Fruit fly (Drosophila melanogaster) S2 (cell line): ENCODE results near the gene CG11836.

Experiments used
- CG8478 ChIP-seq: fragments of >200 bp; optimal IDR thresholded peaks from 2 replicates; lab custom pipeline; 2018
- CTCF ChIP-seq, 2 experiments: fragments of >200 bp; optimal IDR thresholded peaks; 2 replicates each; lab custom pipeline; 2018

Gene CG11836

DNA sequence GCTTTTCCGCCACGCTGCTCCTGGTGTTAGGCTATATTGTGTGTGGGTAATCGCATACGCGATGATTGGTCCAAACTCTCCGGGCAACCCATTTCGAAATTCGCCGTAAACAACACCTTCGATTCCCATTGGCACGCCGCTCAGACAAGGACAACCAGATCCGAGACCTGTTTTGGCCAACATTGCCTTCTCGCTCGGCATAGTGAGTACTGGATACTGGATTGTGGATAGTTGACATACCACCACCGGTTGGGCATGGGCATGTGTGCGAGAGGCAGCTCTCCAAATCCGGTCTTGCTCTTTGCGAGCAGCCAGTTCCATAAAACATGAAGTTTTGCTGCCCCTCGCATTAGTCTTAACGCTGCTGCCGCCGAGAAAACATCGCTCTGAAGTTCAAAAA, 23.7 kb downstream of the CG11836 start, which contains the start of gene fd96Cb:
Gene fd96Cb, plus strand, starts transcription at position 374 of the 400 bp plus-strand sequence.
- TF ChIP-seq CTCF (optimal IDR thresholded peaks at IDR 0.05; lab: Kevin White, UChicago) (no peak), CG8478 (lab: Kevin White, UChicago) (no peak)

DNA sequence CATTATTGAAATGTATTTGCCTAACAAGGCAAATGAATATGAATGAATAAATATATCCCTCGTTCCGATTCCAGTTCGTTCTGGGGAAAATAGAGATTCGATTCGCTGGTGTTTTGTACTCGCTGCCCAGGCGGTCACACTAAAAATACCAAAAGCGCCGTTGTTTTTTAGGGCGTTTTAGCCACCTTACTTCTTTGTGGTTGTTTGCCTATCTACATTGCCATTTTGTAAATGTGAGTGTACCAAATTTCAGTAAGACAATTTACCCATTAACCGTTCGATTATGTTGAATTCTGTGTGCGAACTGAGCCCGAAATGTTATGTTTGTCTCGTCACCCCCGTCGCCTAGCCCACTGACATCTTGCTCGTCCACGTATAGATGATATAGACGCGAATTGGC, 26.6 kb downstream of the CG11836 start, which contains the start of the genes CG33095 and CG33096:
Gene CG33095, plus strand, starts transcription at position 187 of the 400 bp plus-strand sequence.
Gene CG33096, plus strand, starts transcription at position 187 of the 400 bp plus-strand sequence.
- TF ChIP-seq CG8478 (lab: Kevin White, UChicago) (no peak), CTCF (optimal IDR thresholded peaks at IDR 0.05; lab: Kevin White, UChicago) (no peak)

DNA sequence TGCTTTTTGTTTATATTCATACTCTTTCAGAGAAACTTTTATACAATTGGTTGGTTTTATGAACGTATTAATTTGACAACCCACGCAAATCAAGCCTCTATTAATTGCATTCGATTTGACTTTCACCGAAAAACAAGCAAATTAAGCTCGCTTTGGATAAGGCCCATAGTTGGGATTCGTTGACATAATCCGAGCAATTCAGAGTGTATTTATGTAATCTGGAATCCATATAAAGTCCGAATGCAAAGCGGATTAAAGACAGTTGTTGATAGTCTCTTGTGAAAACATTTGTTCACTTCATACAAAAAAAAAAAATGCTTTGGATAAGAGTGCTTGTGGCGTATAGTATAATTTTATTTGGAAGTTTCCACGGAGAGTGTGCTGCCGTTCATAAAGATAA, 31.3 kb downstream of the CG11836 start, which contains the start of gene CG45095:
Gene CG45095, plus strand, starts transcription at position 301 of the 400 bp plus-strand sequence.
- TF ChIP-seq CTCF (optimal IDR thresholded peaks at IDR 0.05; lab: Kevin White, UChicago) = no peak
- TF ChIP-seq CG8478 (lab: Kevin White, UChicago) = no peak

- TF ChIP-seq CTCF (optimal IDR thresholded peaks at IDR 0.05; lab: Kevin White, UChicago) = no peak
- TF ChIP-seq CG8478 (lab: Kevin White, UChicago) = no peak
These were observed 38.0 kb downstream of the CG11836 start, which contains the start of gene CG34027 for dm6 chr3R:25108932-25109331. Gene CG34027 (minus strand): TSS chr3R:25109032.

- no peak for TF ChIP-seq CG8478 (lab: Kevin White, UChicago)
- TF ChIP-seq CTCF (optimal IDR thresholded peaks at IDR 0.05; lab: Kevin White, UChicago) = peak; percentile 38 to 68
These were observed 41.6 kb downstream of the CG11836 start, which contains the start of gene Nepl16 for dm6 chr3R:25112466-25112939. Gene Nepl16 (minus strand): TSS chr3R:25112516.
